Worm (Caenorhabditis elegans) whole organism, L4 larva: Measurements from ENCODE around the gene edg-1.

Source experiments
- F26F4.8 ChIP-seq: fragments of 200-800 bp; sonication (Bioruptor generic); conservative IDR thresholded peaks from 2 replicates; pipeline ENCODE4 v1.3.6; 2022; ENCODE audit warnings: missing genetic modification characterization, missing compliant biosample characterization
- F49E8.2 ChIP-seq: sonication (generic microtip); optimal IDR thresholded peaks from 2 replicates; lab custom pipeline; 2016; ENCODE audit warnings: missing compliant biosample characterization, mild to moderate bottlenecking, missing genetic modification characterization, borderline replicate concordance
- R02D3.7 ChIP-seq: fragments of 150-350 bp; sonication (generic microtip); optimal IDR thresholded peaks from 3 replicates; lab custom pipeline; 2014; ENCODE audit warnings: missing biosample characterization, missing genetic modification characterization
- T20F7.1 ChIP-seq: fragments of 200-800 bp; sonication (Bioruptor generic); optimal IDR thresholded peaks from 2 replicates; lab custom pipeline; 2018; ENCODE audit warnings: mild to moderate bottlenecking, missing genetic modification characterization, missing compliant biosample characterization
- Y5F2A.4 ChIP-seq: fragments of 200-800 bp; sonication (Bioruptor generic); optimal IDR thresholded peaks from 2 replicates; lab custom pipeline; 2018; ENCODE audit warnings: mild to moderate bottlenecking, missing genetic modification characterization, missing compliant biosample characterization
- ZK337.2 ChIP-seq: fragments of 200-800 bp; sonication (Bioruptor generic); IDR thresholded peaks from 2 replicates; pipeline ENCODE4 v1.3.6; 2022; ENCODE audit warnings: missing genetic modification reagents, missing genetic modification characterization, missing compliant biosample characterization
- arid-1 ChIP-seq: fragments of 200-800 bp; sonication (Bioruptor generic); conservative IDR thresholded peaks from 2 replicates; pipeline ENCODE4 v1.3.6; 2022; ENCODE audit warnings: missing genetic modification reagents, missing genetic modification characterization, missing compliant biosample characterization
- ceh-20 ChIP-seq: fragments of 200-800 bp; sonication (Bioruptor generic); IDR thresholded peaks from 2 replicates; pipeline ENCODE4 v1.3.6; 2022; ENCODE audit warnings: missing genetic modification reagents, missing genetic modification characterization, missing compliant biosample characterization
- ceh-32 ChIP-seq: sonication (generic microtip); optimal IDR thresholded peaks from 2 replicates; lab custom pipeline; 2016; ENCODE audit warnings: mild to moderate bottlenecking, missing genetic modification characterization, missing compliant biosample characterization; ENCODE audit not compliant: poor library complexity
- ces-1 ChIP-seq: fragments of 150-350 bp; sonication (generic microtip); optimal IDR thresholded peaks from 4 replicates; lab custom pipeline; 2014; ENCODE audit warnings: missing biosample characterization, missing genetic modification reagents, missing genetic modification characterization
- daf-12 ChIP-seq: fragments of 150-350 bp; optimal IDR thresholded peaks from 2 replicates; lab custom pipeline; 2014; ENCODE audit warnings: missing biosample characterization, missing genetic modification reagents, missing genetic modification characterization
- daf-16 ChIP-seq, 3 experiments: sonication (generic microtip); optimal IDR thresholded peaks; 2 replicates each; lab custom pipeline; 2016 to 2017; ENCODE audit warnings: missing genetic modification characterization in 3 of 3, missing genetic modification reagents in 3 of 3, mild to moderate bottlenecking in 2 of 3, missing compliant biosample characterization in 2 of 3, missing biosample characterization in 1 of 3, moderate library complexity in 1 of 3
- dmd-6 ChIP-seq: fragments of 200-800 bp; sonication (Bioruptor generic); IDR thresholded peaks from 2 replicates; pipeline ENCODE4 v1.3.6; 2022; ENCODE audit warnings: missing genetic modification reagents, missing genetic modification characterization, missing compliant biosample characterization
- dve-1 ChIP-seq: sonication (generic microtip); optimal IDR thresholded peaks from 2 replicates; lab custom pipeline; 2017; ENCODE audit warnings: antibody characterized with exemption, mild to moderate bottlenecking, missing genetic modification characterization, missing compliant biosample characterization; ENCODE audit not compliant: insufficient read depth
- hlh-11 ChIP-seq: fragments of 200-800 bp; sonication (Bioruptor generic); optimal IDR thresholded peaks from 2 replicates; lab custom pipeline; 2018; ENCODE audit warnings: mild to moderate bottlenecking, missing genetic modification characterization, missing compliant biosample characterization
- hlh-30 ChIP-seq: sonication (generic microtip); optimal IDR thresholded peaks from 2 replicates; lab custom pipeline; 2017; ENCODE audit warnings: antibody characterized with exemption, mild to moderate bottlenecking, missing genetic modification characterization, missing compliant biosample characterization; ENCODE audit not compliant: insufficient read depth
- hmg-1.1 ChIP-seq: fragments of 200-800 bp; sonication (Bioruptor generic); IDR thresholded peaks from 2 replicates; pipeline ENCODE4 v1.3.6; 2022; ENCODE audit warnings: missing genetic modification reagents, missing genetic modification characterization, missing compliant biosample characterization
- lin-13 ChIP-seq: fragments of 150-350 bp; optimal IDR thresholded peaks from 2 replicates; lab custom pipeline; 2014; ENCODE audit warnings: missing biosample characterization, missing genetic modification reagents, missing genetic modification characterization
- mdl-1 ChIP-seq, 2 experiments: fragments of 150-350 bp in 1 of 2; sonication (generic microtip) in 1 of 2; optimal IDR thresholded peaks; 2 replicates each; lab custom pipeline; 2014 to 2017; ENCODE audit warnings: missing biosample characterization in 2 of 2, missing genetic modification characterization in 2 of 2
- mdt-29 ChIP-seq: fragments of 200-800 bp; sonication (Bioruptor generic); IDR thresholded peaks from 2 replicates; pipeline ENCODE4 v1.3.6; 2022; ENCODE audit warnings: missing genetic modification reagents, missing genetic modification characterization, missing compliant biosample characterization
- mes-2 ChIP-seq: sonication (generic microtip); optimal IDR thresholded peaks from 2 replicates; lab custom pipeline; 2016; ENCODE audit warnings: missing genotype, mild to moderate bottlenecking, missing genetic modification characterization, missing compliant biosample characterization; ENCODE audit not compliant: poor library complexity, severe bottlenecking
- mxl-2 ChIP-seq: fragments of 200-800 bp; sonication (Bioruptor generic); conservative IDR thresholded peaks from 2 replicates; pipeline ENCODE4 v1.3.6; 2022; ENCODE audit warnings: missing genetic modification reagents, missing genetic modification characterization, missing compliant biosample characterization
- mxl-3 ChIP-seq: fragments of 200-800 bp; sonication (Bioruptor generic); optimal IDR thresholded peaks from 2 replicates; lab custom pipeline; 2018; ENCODE audit warnings: mild to moderate bottlenecking, missing genetic modification characterization, missing compliant biosample characterization
- nhr-237 ChIP-seq: sonication (generic microtip); optimal IDR thresholded peaks from 2 replicates; lab custom pipeline; 2017; ENCODE audit warnings: missing biosample characterization, missing genetic modification characterization
- nhr-28 ChIP-seq: fragments of 150-350 bp; optimal IDR thresholded peaks from 2 replicates; lab custom pipeline; 2014; ENCODE audit warnings: missing biosample characterization, missing genetic modification characterization
- nhr-48 ChIP-seq: sonication (generic microtip); optimal IDR thresholded peaks from 2 replicates; lab custom pipeline; 2016; ENCODE audit warnings: mild to moderate bottlenecking, missing genetic modification characterization, missing compliant biosample characterization
- nhr-6 ChIP-seq: fragments of 150-350 bp; optimal IDR thresholded peaks from 2 replicates; lab custom pipeline; 2014; ENCODE audit warnings: missing biosample characterization, missing genetic modification characterization
- nhr-77 ChIP-seq: fragments of 150-350 bp; optimal IDR thresholded peaks from 2 replicates; lab custom pipeline; 2014; ENCODE audit warnings: missing biosample characterization, missing genetic modification characterization
- pha-4 ChIP-seq, 2 experiments: fragments of 150-350 bp in 1 of 2; fragments of 200-800 bp in 1 of 2; sonication (Bioruptor generic) in 1 of 2; IDR thresholded peaks in 1 of 2; optimal IDR thresholded peaks in 1 of 2; 2 replicates each; pipeline versions ENCODE4 v1.3.6 to Lab custom; 2014 to 2022; ENCODE audit warnings: missing genetic modification characterization in 2 of 2, missing genetic modification reagents in 2 of 2, missing biosample characterization in 1 of 2, missing compliant biosample characterization in 1 of 2
- php-3 ChIP-seq: fragments of 200-800 bp; sonication (Bioruptor generic); IDR thresholded peaks from 2 replicates; pipeline ENCODE4 v1.3.6; 2022; ENCODE audit warnings: missing genetic modification reagents, missing genetic modification characterization, missing compliant biosample characterization
- pqm-1 ChIP-seq: sonication (generic microtip); optimal IDR thresholded peaks from 2 replicates; lab custom pipeline; 2017; ENCODE audit warnings: missing biosample characterization, missing genetic modification characterization
- rbr-2 ChIP-seq: sonication (generic microtip); optimal IDR thresholded peaks from 2 replicates; lab custom pipeline; 2016; ENCODE audit warnings: missing genotype, missing genetic modification characterization, missing compliant biosample characterization
- unc-130 ChIP-seq: sonication (generic microtip); optimal IDR thresholded peaks from 2 replicates; lab custom pipeline; 2016; ENCODE audit warnings: missing genetic modification reagents, missing genetic modification characterization, missing compliant biosample characterization
- unc-62 ChIP-seq, 3 experiments: fragments of 150-350 bp in 1 of 3; sonication (generic microtip); optimal IDR thresholded peaks in 2 of 3; peaks in 1 of 3; 1 replicate in 1 of 3; 2 replicates in 2 of 3; lab custom pipeline; 2014 to 2017; ENCODE audit warnings: missing biosample characterization in 3 of 3, missing genetic modification characterization in 3 of 3, missing genetic modification reagents in 3 of 3, missing genotype in 1 of 3
- zag-1 ChIP-seq: fragments of 150-350 bp; optimal IDR thresholded peaks from 2 replicates; lab custom pipeline; 2014; ENCODE audit warnings: missing biosample characterization, missing genetic modification characterization
- zip-2 ChIP-seq: fragments of 150-350 bp; optimal IDR thresholded peaks from 2 replicates; lab custom pipeline; 2014; ENCODE audit warnings: missing biosample characterization, missing genetic modification characterization

edg-1 gene

ce11 chrIV:11298154-11299086, 22.2 kb upstream of the edg-1 start, which contains the start of the genes B0035.15 and dnj-1 (continued):
- TF ChIP-seq ceh-32 (no peak), nhr-48 (tag; lab: Kevin White, UChicago) (no peak), mes-2 (tag; lab: Kevin White, UChicago) (peak; percentile 66)

ce11 chrIV:11304970-11305369, 15.6 kb upstream of the edg-1 start:
- TF ChIP-seq nhr-28 (no peak), unc-130 (GFP tag; lab: Kevin White, UChicago) (no peak), mxl-3 (GFP tag; lab: Kevin White, UChicago) (no peak)

ce11 chrIV:11306548-11306947, 14.1 kb upstream of the edg-1 start, which contains the start of gene B0035.13:
Gene B0035.13, minus strand, starts transcription at chrIV:11306720.
- TF ChIP-seq zip-2 (tag; lab: Kevin White, UChicago), result no peak
- 0 out of 2 replicates have a peak, but pooled peaks have one; percentile 25 for TF ChIP-seq dmd-6
- no peak for TF ChIP-seq F26F4.8
- TF ChIP-seq hlh-30 (tag; lab: Kevin White, UChicago), result peak; percentile 14
- no peak for TF ChIP-seq F49E8.2 (tag; lab: Kevin White, UChicago)
- TF ChIP-seq nhr-6 (tag; lab: Kevin White, UChicago), result no peak
- TF ChIP-seq daf-12, result no peak
- peak; percentile 35 for TF ChIP-seq pqm-1 (tag; lab: Kevin White, UChicago)
- TF ChIP-seq daf-16 (GFP tag; optimal IDR thresholded peaks at IDR 0.05; lab: Kevin White, UChicago), result no peak
- TF ChIP-seq daf-16 (tag; optimal IDR thresholded peaks at IDR 0.05; lab: Kevin White, UChicago), result peak; percentile 39
- peak; percentile 95 for TF ChIP-seq php-3 (GFP tag; lab: Robert Waterston, UW)
- no peak for TF ChIP-seq ces-1
- TF ChIP-seq ZK337.2 (GFP tag; lab: Robert Waterston, UW), result no peak
- no peak for TF ChIP-seq mdt-29
- peak; percentile 43 for TF ChIP-seq nhr-28
- TF ChIP-seq mxl-2 (GFP tag; lab: Robert Waterston, UW), result no peak
- no peak for TF ChIP-seq arid-1 (GFP tag; lab: Robert Waterston, UW)
- no peak for TF ChIP-seq R02D3.7 (tag; lab: Kevin White, UChicago)
- TF ChIP-seq nhr-237 (tag; lab: Kevin White, UChicago), result no peak
- TF ChIP-seq hlh-11 (tag; lab: Kevin White, UChicago), result peak; percentile 10
- no peak for TF ChIP-seq pha-4 (GFP tag; IDR thresholded peaks at IDR 0.05; lab: Robert Waterston, UW)
- TF ChIP-seq pha-4 (tag; optimal IDR thresholded peaks at IDR 0.05; lab: Kevin White, UChicago), result no peak
- TF ChIP-seq nhr-77 (tag; lab: Kevin White, UChicago), result peak; percentile 45
- TF ChIP-seq T20F7.1 (GFP tag; lab: Kevin White, UChicago), result no peak
- TF ChIP-seq lin-13 (GFP tag; lab: Kevin White, UChicago), result no peak
- TF ChIP-seq mxl-3 (GFP tag; lab: Kevin White, UChicago), result peak; percentile 29
- peak; percentile 58 for TF ChIP-seq dve-1 (tag; lab: Kevin White, UChicago)
- no peak for TF ChIP-seq mdl-1 (tag; optimal IDR thresholded peaks at IDR 0.05; lab: Kevin White, UChicago)
- no peak for TF ChIP-seq unc-62 (GFP tag; optimal IDR thresholded peaks at IDR 0.05 in 1 of 2; lab: Kevin White, UChicago)
- TF ChIP-seq unc-62 (tag; optimal IDR thresholded peaks at IDR 0.05; lab: Kevin White, UChicago), result no peak
- TF ChIP-seq Y5F2A.4 (GFP tag; lab: Kevin White, UChicago), result no peak
- no peak for TF ChIP-seq zag-1
- no peak for TF ChIP-seq ceh-20 (GFP tag; lab: Robert Waterston, UW)
- no peak for TF ChIP-seq rbr-2 (tag; lab: Kevin White, UChicago)
- no peak for TF ChIP-seq hmg-1.1
